Worm (Caenorhabditis elegans): ENCODE data around the gene F25E5.9.

F25E5.9 gene

DNA sequence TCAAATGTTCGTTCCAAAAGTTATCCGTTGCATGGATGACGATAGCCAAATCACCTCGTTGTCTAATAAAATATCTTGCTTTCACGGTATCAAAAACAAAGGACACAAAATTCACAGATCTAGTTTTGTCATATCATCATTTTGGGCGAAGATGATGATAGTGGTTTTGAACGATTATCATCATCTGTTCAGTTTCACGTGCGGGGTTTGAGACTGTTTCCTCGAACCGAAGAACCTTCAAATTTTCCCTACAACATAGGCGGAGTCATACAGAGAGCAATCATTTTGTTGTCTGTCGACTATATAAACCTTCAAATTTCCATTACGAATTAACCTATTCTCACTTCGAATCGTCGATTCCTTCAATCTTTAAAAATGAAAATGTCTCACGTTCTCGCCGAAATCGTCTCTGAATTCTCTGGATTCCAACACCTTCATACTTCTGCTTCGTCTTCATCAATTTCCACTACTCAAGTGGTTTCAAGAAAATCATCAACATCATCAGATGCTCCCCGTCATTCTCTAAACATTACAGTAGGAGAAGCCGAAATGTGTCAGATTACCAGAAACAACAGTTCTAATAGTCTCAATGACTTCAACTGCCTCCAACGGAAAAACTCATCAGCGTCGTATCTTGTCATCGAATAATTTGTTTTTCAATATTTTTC lies 24.5 kb downstream of the F25E5.9 start, which contains the start of gene F18E3.11:
Gene F18E3.11 (plus strand): TSS at position 376 of the 668 bp plus-strand sequence.
- TF ChIP-seq nhr-76 (tag; optimal IDR thresholded peaks at IDR 0.05) (no peak), ceh-88 (GFP tag; IDR thresholded peaks at IDR 0.05) (no peak), nhr-19 (GFP tag; conservative IDR thresholded peaks at IDR 0.05) (peak; percentile 86), nhr-90 (tag; optimal IDR thresholded peaks at IDR 0.05; ENCODE audit: poor library complexity) (no peak), ama-1 (optimal IDR thresholded peaks at IDR 0.05) (no peak), efl-3 (GFP tag; optimal IDR thresholded peaks at IDR 0.05) (no peak), aha-1 (tag; optimal IDR thresholded peaks at IDR 0.05) (no peak), lin-35 (GFP tag; optimal IDR thresholded peaks at IDR 0.05) (peak in 1 of 2 experiments; percentile 26), hlh-17 (GFP tag; optimal IDR thresholded peaks at IDR 0.05; ENCODE audit: borderline replicate concordance) (no peak), nhr-12 (tag; optimal IDR thresholded peaks at IDR 0.05) (no peak), pqm-1 (tag; optimal IDR thresholded peaks at IDR 0.05) (no peak), mef-2 (tag; optimal IDR thresholded peaks at IDR 0.05) (no peak), Y116A8C.19 (tag; optimal IDR thresholded peaks at IDR 0.05; ENCODE audit: borderline replicate concordance) (no peak), nhr-20 (tag; optimal IDR thresholded peaks at IDR 0.05) (peak; percentile 88), unc-30 (tag; optimal IDR thresholded peaks at IDR 0.05) (no peak), vab-15 (tag; optimal IDR thresholded peaks at IDR 0.05) (no peak), unc-62 (GFP tag; optimal IDR thresholded peaks at IDR 0.05) (no peak), ceh-82 (tag; optimal IDR thresholded peaks at IDR 0.05) (no peak), tbx-2 (tag; optimal IDR thresholded peaks at IDR 0.05) (peak; percentile 47), efl-1 (optimal IDR thresholded peaks at IDR 0.05) (no peak), efl-1 (GFP tag; optimal IDR thresholded peaks at IDR 0.05 in 1 of 2) (peak in 1 of 2 experiments; percentile 91), mep-1 (tag; optimal IDR thresholded peaks at IDR 0.05) (no peak), C04F5.9 (tag; optimal IDR thresholded peaks at IDR 0.05) (no peak), elt-3 (tag; optimal IDR thresholded peaks at IDR 0.05) (peak in 3 of 6 experiments; percentile 31 to 88 (median 60)), nhr-237 (tag; optimal IDR thresholded peaks at IDR 0.05) (no peak), nhr-28 (tag; optimal IDR thresholded peaks at IDR 0.05) (no peak), ceh-63 (GFP tag; optimal IDR thresholded peaks at IDR 0.05) (no peak), ets-5 (GFP tag; IDR thresholded peaks at IDR 0.05) (no peak), lir-3 (tag; optimal IDR thresholded peaks at IDR 0.05; ENCODE audit: poor library complexity) (no peak), fkh-10 (GFP tag; optimal IDR thresholded peaks at IDR 0.05) (no peak), snpc-4 (tag; optimal IDR thresholded peaks at IDR 0.05) (no peak), aly-2 (tag; optimal IDR thresholded peaks at IDR 0.05) (no peak), sox-4 (tag; optimal IDR thresholded peaks at IDR 0.05) (no peak), nhr-71 (tag; optimal IDR thresholded peaks at IDR 0.05) (peak; percentile 74), blmp-1 (tag; optimal IDR thresholded peaks at IDR 0.05) (peak; percentile 67), pag-3 (tag; optimal IDR thresholded peaks at IDR 0.05; ENCODE audit: borderline replicate concordance, insufficient read depth) (no peak), tlp-1 (tag; optimal IDR thresholded peaks at IDR 0.05) (no peak), skn-1 (tag; optimal IDR thresholded peaks at IDR 0.05) (peak; percentile 87), nhr-85 (tag) (peak; percentile 90), mdl-1 (tag; optimal IDR thresholded peaks at IDR 0.05) (peak in 1 of 2 experiments; percentile 64), unc-130 (tag; optimal IDR thresholded peaks at IDR 0.05) (peak; percentile 16), grh-1 (GFP tag; IDR thresholded peaks at IDR 0.05) (0 out of 2 replicates have a peak, but pooled peaks have one; percentile 26), ztf-4 (tag; optimal IDR thresholded peaks at IDR 0.05) (no peak), snu-23 (GFP tag; optimal IDR thresholded peaks at IDR 0.05) (peak; percentile 69)

DNA sequence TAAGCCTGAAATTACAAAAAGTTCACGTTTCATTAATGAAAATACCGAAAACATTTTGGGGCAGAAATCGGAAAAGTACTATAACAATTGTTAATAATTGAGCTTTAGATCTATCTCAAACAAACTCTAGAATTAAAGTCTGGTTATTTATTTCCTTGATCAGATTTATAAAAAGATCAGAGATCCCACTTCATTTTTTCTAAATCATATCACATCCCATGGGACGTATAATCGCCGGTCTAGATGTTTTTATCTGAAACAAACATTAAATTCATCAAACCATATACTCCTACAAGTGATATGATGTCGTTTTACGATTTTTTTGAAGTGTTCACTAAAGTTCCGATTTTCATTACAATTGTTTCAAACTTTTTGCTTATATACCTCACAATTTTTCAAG lies 26.0 kb downstream of the F25E5.9 start, which contains the start of gene str-41:
Gene str-41 (plus strand): TSS at position 301 of the 400 bp plus-strand sequence.
- TF ChIP-seq nhr-85 (tag): no peak
- no peak for TF ChIP-seq efl-1 (optimal IDR thresholded peaks at IDR 0.05)
- peak in 1 of 2 experiments; percentile 13 for TF ChIP-seq efl-1 (GFP tag; optimal IDR thresholded peaks at IDR 0.05 in 1 of 2)
- no peak for TF ChIP-seq fkh-4 (tag; optimal IDR thresholded peaks at IDR 0.05; ENCODE audit: borderline replicate concordance)
- no peak for TF ChIP-seq elt-2 (tag; optimal IDR thresholded peaks at IDR 0.05)
- no peak for TF ChIP-seq ceh-88 (GFP tag; IDR thresholded peaks at IDR 0.05)
- no peak for TF ChIP-seq elt-3 (tag; optimal IDR thresholded peaks at IDR 0.05)
- no peak for TF ChIP-seq fos-1 (tag; optimal IDR thresholded peaks at IDR 0.05)
